Fruit fly (Drosophila melanogaster): Measurements from ENCODE around the gene CG12375.

The CG12375 gene

dm6 chr2L:8133772-8134386 is 7.2 kb upstream of the CG12375 start (continued):
- no peak for TF ChIP-seq CG11247 (GFP tag; IDR thresholded peaks at IDR 0.05)
- no peak for TF ChIP-seq knrl (GFP tag; IDR thresholded peaks at IDR 0.05; ENCODE audit: partially characterized antibody)
- TF ChIP-seq CG4820 (GFP tag; optimal IDR thresholded peaks at IDR 0.05): no peak
- TF ChIP-seq ems (GFP tag; optimal IDR thresholded peaks at IDR 0.05): no peak
- peak; percentile 50 for TF ChIP-seq CG12659 (GFP tag; optimal IDR thresholded peaks at IDR 0.05)
- TF ChIP-seq usp (GFP tag; optimal IDR thresholded peaks at IDR 0.05): no peak
- TF ChIP-seq CG2116 (GFP tag; optimal IDR thresholded peaks at IDR 0.05): peak; percentile 64
- TF ChIP-seq CG16863 (GFP tag; optimal IDR thresholded peaks at IDR 0.05): no peak
- peak; percentile 50; the same call in 1 of the 4 replicates for TF ChIP-seq Dll (GFP tag; IDR thresholded peaks at IDR 0.05; ENCODE audit: partially characterized antibody)
- no peak for TF ChIP-seq Nf-YA (GFP tag; IDR thresholded peaks at IDR 0.05)
- TF ChIP-seq CG18011 (GFP tag; optimal IDR thresholded peaks at IDR 0.05): no peak
- TF ChIP-seq Scr (GFP tag; IDR thresholded peaks at IDR 0.05; ENCODE audit: partially characterized antibody): no peak; the same call in 1 of the 2 replicates
- peak; percentile 94 for TF ChIP-seq E2f2 (GFP tag; IDR thresholded peaks at IDR 0.05)
- TF ChIP-seq Med (GFP tag): peak; percentile 66
- TF ChIP-seq CG8924 (tag; optimal IDR thresholded peaks at IDR 0.05): no peak
- TF ChIP-seq CG4424 (GFP tag; optimal IDR thresholded peaks at IDR 0.05): no peak
- TF ChIP-seq CG8359 (GFP tag; optimal IDR thresholded peaks at IDR 0.05; ENCODE audit: borderline replicate concordance): no peak
- peak; percentile 54; the same call in 1 of the 2 replicates for TF ChIP-seq CG13287 (GFP tag; IDR thresholded peaks at IDR 0.05; ENCODE audit: partially characterized antibody)
- no peak for TF ChIP-seq CG1832 (GFP tag; optimal IDR thresholded peaks at IDR 0.05)
- TF ChIP-seq Atf6 (GFP tag; IDR thresholded peaks at IDR 0.05): no peak
- peak; percentile 21 for TF ChIP-seq CG10267 (tag; optimal IDR thresholded peaks at IDR 0.05)
- TF ChIP-seq slou (GFP tag; optimal IDR thresholded peaks at IDR 0.05): no peak
- TF ChIP-seq CG9797 (GFP tag; optimal IDR thresholded peaks at IDR 0.05): peak; percentile 20
- peak; percentile 25 for TF ChIP-seq Ets97D (GFP tag; optimal IDR thresholded peaks at IDR 0.05)
- TF ChIP-seq CG13296 (GFP tag; optimal IDR thresholded peaks at IDR 0.05): no peak
- no peak for TF ChIP-seq CG4854 (GFP tag; optimal IDR thresholded peaks at IDR 0.05)
- no peak for TF ChIP-seq Hr51 (GFP tag; optimal IDR thresholded peaks at IDR 0.05)
- TF ChIP-seq CG11398 (GFP tag; optimal IDR thresholded peaks at IDR 0.05): no peak
- peak; percentile 78 for TF ChIP-seq pzg (GFP tag; optimal IDR thresholded peaks at IDR 0.05)
- TF ChIP-seq CG31441 (GFP tag; IDR thresholded peaks at IDR 0.05): no peak
- no peak for TF ChIP-seq fd96Cb (tag; optimal IDR thresholded peaks at IDR 0.05)
- peak in 1 of 3 experiments; percentile 41 for TF ChIP-seq Stat92E (GFP tag; optimal IDR thresholded peaks at IDR 0.05)
- no peak for TF ChIP-seq jumu (GFP tag; optimal IDR thresholded peaks at IDR 0.05)
- no peak for TF ChIP-seq CG4404 (GFP tag; IDR thresholded peaks at IDR 0.05)
- TF ChIP-seq stwl (tag; optimal IDR thresholded peaks at IDR 0.05): peak; percentile 90
- TF ChIP-seq gfzf (GFP tag; optimal IDR thresholded peaks at IDR 0.05): peak; percentile 70
- no peak for TF ChIP-seq kni (GFP tag; optimal IDR thresholded peaks at IDR 0.05)
- TF ChIP-seq chinmo (GFP tag; IDR thresholded peaks at IDR 0.05; ENCODE audit: partially characterized antibody): 0 out of 4 replicates have a peak, but pooled peaks have one; percentile 20
- TF ChIP-seq Antp (GFP tag; optimal IDR thresholded peaks at IDR 0.05): no peak
- TF ChIP-seq CG8944 (GFP tag; optimal IDR thresholded peaks at IDR 0.05): no peak
- TF ChIP-seq CG12104 (GFP tag; optimal IDR thresholded peaks at IDR 0.05): no peak
- no peak for TF ChIP-seq CG11456 (GFP tag; IDR thresholded peaks at IDR 0.05)
- no peak for TF ChIP-seq org-1 (GFP tag; optimal IDR thresholded peaks at IDR 0.05)
- TF ChIP-seq dpn (GFP tag; optimal IDR thresholded peaks at IDR 0.05): no peak
- no peak for TF ChIP-seq tx (GFP tag; optimal IDR thresholded peaks at IDR 0.05)
- no peak for TF ChIP-seq Fer3 (tag; optimal IDR thresholded peaks at IDR 0.05)
- no peak for TF ChIP-seq hth (optimal IDR thresholded peaks at IDR 0.05)
- no peak for TF ChIP-seq H15 (GFP tag; IDR thresholded peaks at IDR 0.05)
- TF ChIP-seq CG10366 (GFP tag; IDR thresholded peaks at IDR 0.05): no peak
- TF ChIP-seq CG17829 (tag; optimal IDR thresholded peaks at IDR 0.05): peak; percentile 20
